Worm (Caenorhabditis elegans) whole organism, L1 larva: ENCODE results near the gene mlt-8.

ENCODE experiments used
- C04F5.9 ChIP-seq: sonication (generic microtip); optimal IDR thresholded peaks from 2 replicates; lab custom pipeline; 2016; ENCODE audit warnings: missing genetic modification characterization, missing compliant biosample characterization
- aly-2 ChIP-seq: fragments of 150-350 bp; optimal IDR thresholded peaks from 2 replicates; lab custom pipeline; 2014; ENCODE audit warnings: missing biosample characterization, missing genetic modification characterization
- ama-1 ChIP-seq: fragments of 150-350 bp; optimal IDR thresholded peaks from 2 replicates; lab custom pipeline; 2014
- ceh-63 ChIP-seq: fragments of 200-800 bp; sonication (Bioruptor generic); optimal IDR thresholded peaks from 2 replicates; lab custom pipeline; 2018; ENCODE audit warnings: mild to moderate bottlenecking, missing genetic modification characterization, missing compliant biosample characterization
- ceh-8 ChIP-seq: fragments of 200-800 bp; sonication (Bioruptor generic); optimal IDR thresholded peaks from 2 replicates; lab custom pipeline; 2018; ENCODE audit warnings: mild to moderate bottlenecking, missing genetic modification characterization, moderate library complexity, missing compliant biosample characterization
- ceh-88 ChIP-seq: fragments of 200-800 bp; sonication (Bioruptor generic); IDR thresholded peaks from 2 replicates; pipeline ENCODE4 v1.3.6; 2022; ENCODE audit warnings: missing genetic modification characterization, missing compliant biosample characterization
- dsc-1 ChIP-seq: sonication (generic microtip); optimal IDR thresholded peaks from 2 replicates; lab custom pipeline; 2016; ENCODE audit warnings: mild to moderate bottlenecking, missing genetic modification characterization, missing compliant biosample characterization
- efl-1 ChIP-seq, 4 experiments: fragments of 150-350 bp; optimal IDR thresholded peaks in 3 of 4; peaks in 1 of 4; 1 replicate in 1 of 4; 2 replicates in 3 of 4; lab custom pipeline; 2014; ENCODE audit warnings: missing biosample characterization in 2 of 4, missing genetic modification characterization in 2 of 4, missing genetic modification reagents in 2 of 4
- efl-3 ChIP-seq: fragments of 200-800 bp; sonication (Bioruptor generic); optimal IDR thresholded peaks from 2 replicates; lab custom pipeline; 2018; ENCODE audit warnings: mild to moderate bottlenecking, missing genetic modification characterization, missing compliant biosample characterization
- egl-13 ChIP-seq: sonication (generic microtip); optimal IDR thresholded peaks from 2 replicates; lab custom pipeline; 2016; ENCODE audit warnings: missing genotype, missing genetic modification reagents, missing genetic modification characterization, missing compliant biosample characterization
- egl-27 ChIP-seq, 2 experiments: fragments of 150-350 bp in 1 of 2; sonication (generic microtip); optimal IDR thresholded peaks; 3 replicates each; lab custom pipeline; 2017 to 2018; ENCODE audit warnings: missing biosample characterization in 2 of 2, missing genetic modification characterization in 2 of 2, missing genetic modification reagents in 2 of 2
- elt-2 ChIP-seq: sonication (generic microtip); optimal IDR thresholded peaks from 2 replicates; lab custom pipeline; 2016; ENCODE audit warnings: missing genetic modification characterization, mild to moderate bottlenecking, inconsistent platforms, missing compliant biosample characterization, missing genetic modification reagents
- elt-3 ChIP-seq, 6 experiments: fragments of 150-350 bp in 1 of 6; sonication (generic microtip); optimal IDR thresholded peaks; 2 replicates each; lab custom pipeline; 2017 to 2018; ENCODE audit warnings: missing biosample characterization in 6 of 6, missing genetic modification characterization in 6 of 6, inconsistent platforms in 1 of 6
- grh-1 ChIP-seq: fragments of 200-800 bp; sonication (Bioruptor generic); IDR thresholded peaks from 2 replicates; pipeline ENCODE4 v1.3.6; 2022; ENCODE audit warnings: missing genetic modification reagents, missing genetic modification characterization, missing compliant biosample characterization
- hlh-17 ChIP-seq: fragments of 200-800 bp; sonication (Bioruptor generic); optimal IDR thresholded peaks from 2 replicates; lab custom pipeline; 2018; ENCODE audit warnings: missing genetic modification characterization, mild to moderate bottlenecking, missing compliant biosample characterization, moderate library complexity, borderline replicate concordance
- jun-1 ChIP-seq: fragments of 150-350 bp; optimal IDR thresholded peaks from 2 replicates; lab custom pipeline; 2014; ENCODE audit warnings: missing biosample characterization, missing genetic modification reagents, missing genetic modification characterization
- lin-13 ChIP-seq: fragments of 150-350 bp; optimal IDR thresholded peaks from 2 replicates; lab custom pipeline; 2014; ENCODE audit warnings: missing biosample characterization, missing genetic modification reagents, missing genetic modification characterization
- lin-35 ChIP-seq, 2 experiments: fragments of 150-350 bp; optimal IDR thresholded peaks; 2 replicates each; lab custom pipeline; 2014; ENCODE audit warnings: missing biosample characterization in 2 of 2, missing genetic modification characterization in 2 of 2, missing genetic modification reagents in 2 of 2
- lsy-2 ChIP-seq, 2 experiments: fragments of 150-350 bp; optimal IDR thresholded peaks; 2 replicates each; lab custom pipeline; 2014; ENCODE audit warnings: missing biosample characterization in 2 of 2, missing genetic modification characterization in 2 of 2
- mab-9 ChIP-seq: fragments of 200-800 bp; sonication (Bioruptor generic); IDR thresholded peaks from 2 replicates; pipeline ENCODE4 v1.3.6; 2022; ENCODE audit warnings: missing genetic modification reagents, missing genetic modification characterization, missing compliant biosample characterization
- mef-2 ChIP-seq: fragments of 150-350 bp; optimal IDR thresholded peaks from 2 replicates; lab custom pipeline; 2014; ENCODE audit warnings: missing biosample characterization, missing genetic modification characterization
- mep-1 ChIP-seq: fragments of 150-350 bp; optimal IDR thresholded peaks from 2 replicates; lab custom pipeline; 2014; ENCODE audit warnings: missing biosample characterization, missing genetic modification characterization
- nhr-12 ChIP-seq: sonication (generic microtip); optimal IDR thresholded peaks from 2 replicates; lab custom pipeline; 2017; ENCODE audit warnings: missing biosample characterization, missing genetic modification characterization
- nhr-19 ChIP-seq: fragments of 200-800 bp; sonication (Bioruptor generic); conservative IDR thresholded peaks from 2 replicates; pipeline ENCODE4 v1.3.6; 2022; ENCODE audit warnings: missing genetic modification characterization, missing compliant biosample characterization
- nhr-20 ChIP-seq: sonication (generic microtip); optimal IDR thresholded peaks from 2 replicates; lab custom pipeline; 2016; ENCODE audit warnings: mild to moderate bottlenecking, missing genetic modification characterization, missing compliant biosample characterization
- nhr-47 ChIP-seq: sonication (generic microtip); optimal IDR thresholded peaks from 2 replicates; lab custom pipeline; 2016; ENCODE audit warnings: mild to moderate bottlenecking, missing genetic modification characterization, moderate library complexity, missing compliant biosample characterization
- nhr-71 ChIP-seq: sonication (generic microtip); optimal IDR thresholded peaks from 2 replicates; lab custom pipeline; 2016; ENCODE audit warnings: mild to moderate bottlenecking, missing genetic modification characterization, moderate library complexity, missing compliant biosample characterization
- nhr-76 ChIP-seq: sonication (generic microtip); optimal IDR thresholded peaks from 2 replicates; lab custom pipeline; 2017; ENCODE audit warnings: missing biosample characterization, missing genetic modification characterization
- nhr-85 ChIP-seq: sonication (generic microtip); peaks from one replicate; lab custom pipeline; 2016; ENCODE audit warnings: missing genetic modification characterization, inconsistent platforms, missing compliant biosample characterization
- rnt-1 ChIP-seq: sonication (generic microtip); optimal IDR thresholded peaks from 2 replicates; lab custom pipeline; 2016; ENCODE audit warnings: mild to moderate bottlenecking, missing genetic modification characterization, moderate library complexity, missing compliant biosample characterization
- skn-1 ChIP-seq: fragments of 150-350 bp; optimal IDR thresholded peaks from 2 replicates; lab custom pipeline; 2014; ENCODE audit warnings: missing biosample characterization, missing genetic modification characterization
- tbx-2 ChIP-seq: sonication (generic microtip); optimal IDR thresholded peaks from 2 replicates; lab custom pipeline; 2016; ENCODE audit warnings: missing genetic modification characterization, missing compliant biosample characterization
- tlp-1 ChIP-seq: fragments of 150-350 bp; optimal IDR thresholded peaks from 2 replicates; lab custom pipeline; 2014; ENCODE audit warnings: missing biosample characterization, missing genetic modification characterization
- unc-62 ChIP-seq: fragments of 150-350 bp; optimal IDR thresholded peaks from 2 replicates; lab custom pipeline; 2014; ENCODE audit warnings: missing biosample characterization, missing genetic modification reagents, missing genetic modification characterization
- unc-86 ChIP-seq: sonication (generic microtip); optimal IDR thresholded peaks from 2 replicates; lab custom pipeline; 2016; ENCODE audit warnings: missing genetic modification characterization, missing compliant biosample characterization
- zip-4 ChIP-seq: fragments of 200-800 bp; sonication (Bioruptor generic); optimal IDR thresholded peaks from 2 replicates; lab custom pipeline; 2018; ENCODE audit warnings: mild to moderate bottlenecking, missing genetic modification characterization, moderate library complexity, missing compliant biosample characterization
- ztf-11 ChIP-seq, 2 experiments: sonication (generic microtip); optimal IDR thresholded peaks; 2 replicates each; lab custom pipeline; 2016 to 2017; ENCODE audit warnings: missing genetic modification characterization in 2 of 2, missing biosample characterization in 1 of 2, missing compliant biosample characterization in 1 of 2
- ztf-4 ChIP-seq: fragments of 150-350 bp; optimal IDR thresholded peaks from 2 replicates; lab custom pipeline; 2014; ENCODE audit warnings: missing biosample characterization, missing genetic modification characterization

Gene mlt-8

DNA sequence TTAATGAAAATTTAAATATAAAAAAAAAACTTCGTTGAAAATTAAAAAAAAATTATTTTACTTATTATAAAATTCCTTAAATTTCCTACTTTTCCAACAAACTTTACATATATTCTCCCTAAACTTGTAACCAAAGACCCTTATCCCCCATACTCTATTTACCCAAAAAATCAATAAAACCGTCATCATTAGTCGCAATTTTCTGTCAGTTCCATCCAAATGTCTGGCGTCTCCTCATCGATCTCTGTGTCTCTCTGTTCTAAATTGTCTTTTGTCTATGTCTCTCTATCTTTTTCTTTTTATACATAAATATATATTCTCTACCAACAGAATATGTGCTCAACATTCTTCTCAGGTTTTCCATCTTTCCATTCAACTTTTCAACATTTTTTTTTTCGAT lies 16.5 kb downstream of the mlt-8 start:
- no peak for TF ChIP-seq lin-13 (GFP tag; lab: Kevin White, UChicago)
- TF ChIP-seq tbx-2 (tag; lab: Kevin White, UChicago), result no peak
- no peak for TF ChIP-seq C04F5.9 (tag; lab: Kevin White, UChicago)
- TF ChIP-seq ceh-8 (GFP tag; lab: Kevin White, UChicago), result no peak
- TF ChIP-seq rnt-1, result no peak
- TF ChIP-seq efl-3 (GFP tag; lab: Kevin White, UChicago), result no peak
- no peak for TF ChIP-seq dsc-1 (tag; lab: Kevin White, UChicago)
- no peak for TF ChIP-seq egl-27 (tag; optimal IDR thresholded peaks at IDR 0.05; lab: Kevin White, UChicago)
- TF ChIP-seq lsy-2 (tag; optimal IDR thresholded peaks at IDR 0.05; lab: Kevin White, UChicago), result peak in 1 of 2 experiments; percentile 20
- TF ChIP-seq ztf-4 (tag; lab: Kevin White, UChicago), result no peak
- no peak for TF ChIP-seq hlh-17 (GFP tag; lab: Kevin White, UChicago)
- TF ChIP-seq nhr-71, result no peak
- no peak for TF ChIP-seq nhr-19 (GFP tag; lab: Robert Waterston, UW)
- no peak for TF ChIP-seq unc-62 (GFP tag; lab: Kevin White, UChicago)
- TF ChIP-seq nhr-47 (tag; lab: Kevin White, UChicago), result no peak
- no peak for TF ChIP-seq aly-2 (tag; lab: Kevin White, UChicago)
- no peak for TF ChIP-seq jun-1
- no peak for TF ChIP-seq elt-2 (tag; lab: Kevin White, UChicago)
- no peak for TF ChIP-seq grh-1 (GFP tag; lab: Robert Waterston, UW)
- TF ChIP-seq zip-4, result no peak
- no peak for TF ChIP-seq ceh-63 (GFP tag; lab: Kevin White, UChicago)
- TF ChIP-seq tlp-1 (tag; lab: Kevin White, UChicago), result no peak
- no peak for TF ChIP-seq elt-3 (tag; optimal IDR thresholded peaks at IDR 0.05; lab: Kevin White, UChicago)
- no peak for TF ChIP-seq ceh-88 (GFP tag; lab: Robert Waterston, UW)
- peak in 1 of 2 experiments; percentile 13 for TF ChIP-seq efl-1 (optimal IDR thresholded peaks at IDR 0.05; lab: Kevin White, UChicago)
- peak in 1 of 2 experiments; percentile 77 for TF ChIP-seq efl-1 (GFP tag; optimal IDR thresholded peaks at IDR 0.05 in 1 of 2; lab: Kevin White, UChicago)
- TF ChIP-seq skn-1 (tag; lab: Kevin White, UChicago), result peak; percentile 24
- TF ChIP-seq lin-35 (GFP tag; optimal IDR thresholded peaks at IDR 0.05; lab: Kevin White, UChicago), result peak in 1 of 2 experiments; percentile 0
- TF ChIP-seq ztf-11 (tag; optimal IDR thresholded peaks at IDR 0.05; lab: Kevin White, UChicago), result no peak
- TF ChIP-seq mef-2, result no peak
- no peak for TF ChIP-seq ama-1 (lab: Kevin White, UChicago)

DNA sequence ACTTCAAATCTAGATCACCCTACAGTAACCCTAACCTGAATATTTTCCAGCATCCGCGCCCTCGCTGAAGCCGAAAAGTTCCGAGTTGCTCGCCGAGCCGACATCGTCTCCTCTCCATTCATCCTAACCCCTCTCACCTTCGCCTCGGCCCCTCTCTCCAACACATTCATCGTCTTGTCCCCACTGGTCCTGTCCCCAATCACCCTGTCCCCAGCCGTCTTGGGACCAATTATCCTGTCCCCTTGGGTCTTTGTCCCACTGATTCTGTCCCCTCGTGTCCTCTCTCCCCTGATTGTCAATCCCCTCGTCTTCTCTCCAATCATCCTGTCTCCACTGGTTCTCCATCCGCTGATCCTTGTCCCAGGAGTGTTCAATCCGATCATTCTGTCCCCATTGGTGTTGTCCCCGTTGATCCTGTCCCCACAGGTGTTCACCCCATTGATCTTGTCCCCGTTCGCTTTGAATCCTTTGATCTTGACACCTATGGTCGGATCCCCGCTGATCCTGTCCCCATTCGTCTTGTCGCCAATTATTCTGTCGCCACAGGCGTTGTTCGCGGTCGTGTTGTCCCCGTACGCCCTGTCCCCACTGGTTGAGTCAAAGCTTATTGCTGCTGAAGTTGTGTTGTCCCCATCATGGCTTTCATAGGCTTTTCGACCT lies 20.5 kb downstream of the mlt-8 start, which contains the start of gene lips-7:
Gene lips-7, plus strand, starts transcription at position 610 of the 660 bp plus-strand sequence.
- TF ChIP-seq mep-1 (tag; lab: Kevin White, UChicago) (no peak), efl-1 (optimal IDR thresholded peaks at IDR 0.05; lab: Kevin White, UChicago) (no peak), efl-1 (GFP tag; optimal IDR thresholded peaks at IDR 0.05 in 1 of 2; lab: Kevin White, UChicago) (peak in 1 of 2 experiments; percentile 35), unc-86 (tag; lab: Kevin White, UChicago) (no peak), mab-9 (GFP tag; lab: Robert Waterston, UW) (no peak), nhr-76 (tag; lab: Kevin White, UChicago) (no peak)
- TF ChIP-seq, all 84 proteins: peak for 1

DNA sequence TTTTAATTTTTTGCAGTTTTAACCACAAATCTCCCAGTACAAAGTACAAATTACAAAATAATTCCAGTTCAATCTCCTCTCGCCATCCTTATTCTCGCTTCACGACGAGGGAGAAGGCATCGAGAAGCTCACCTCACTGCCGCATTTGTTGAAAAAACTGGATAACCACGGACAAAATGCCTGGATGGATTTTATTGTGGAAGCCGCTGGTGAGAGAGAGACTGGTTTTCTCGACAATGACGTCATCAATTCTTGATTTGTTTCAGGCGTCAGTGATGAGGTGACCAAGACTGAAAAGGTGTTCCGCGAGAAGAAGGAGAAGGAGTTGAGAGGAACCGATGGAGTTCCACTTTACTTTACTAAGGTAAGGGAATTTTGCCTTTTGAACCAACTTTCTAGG lies 22.4 kb downstream of the mlt-8 start:
- TF ChIP-seq nhr-20 (tag; lab: Kevin White, UChicago), result no peak
- no peak for TF ChIP-seq egl-13 (tag; lab: Kevin White, UChicago)
- no peak for TF ChIP-seq nhr-85 (tag; lab: Kevin White, UChicago)
- TF ChIP-seq nhr-12 (tag; lab: Kevin White, UChicago), result no peak
- no peak for TF ChIP-seq efl-1 (optimal IDR thresholded peaks at IDR 0.05; lab: Kevin White, UChicago)
- peak in 1 of 2 experiments; percentile 77 for TF ChIP-seq efl-1 (GFP tag; optimal IDR thresholded peaks at IDR 0.05 in 1 of 2; lab: Kevin White, UChicago)
